Worm (Caenorhabditis elegans): ENCODE results near the gene ctl-2.
A peak's percentile ranks its signal among the peaks of the same experiment; 100 is the strongest.

The ctl-2 gene

ce11 chrII:14349356-14349923 lies 47.6 kb upstream of the ctl-2 start, which contains the start of the genes Y54G11A.17, lin-7 and elof-1:
TSS of gene Y54G11A.17 (minus strand) at chrII:14349406.
TSS of gene lin-7 (minus strand) at chrII:14349406.
TSS of gene elof-1 (plus strand) at chrII:14349738.
- TF ChIP-seq nhr-48 (tag; optimal IDR thresholded peaks at IDR 0.05), result peak; percentile 1
- no peak for TF ChIP-seq Y5F2A.4 (GFP tag; optimal IDR thresholded peaks at IDR 0.05)
- no peak; the same call in 1 of the 2 replicates for TF ChIP-seq madf-9 (GFP tag; conservative IDR thresholded peaks at IDR 0.05)
- peak in 1 of 2 experiments; percentile 58 for TF ChIP-seq mdl-1 (tag; optimal IDR thresholded peaks at IDR 0.05)
- TF ChIP-seq daf-8 (GFP tag; IDR thresholded peaks at IDR 0.05), result no peak
- TF ChIP-seq lin-1 (GFP tag; IDR thresholded peaks at IDR 0.05), result 0 out of 2 replicates have a peak, but pooled peaks have one; percentile 9
- TF ChIP-seq hmg-1.1 (GFP tag; IDR thresholded peaks at IDR 0.05), result peak; percentile 78
- peak; percentile 88 for TF ChIP-seq nhr-11 (tag; optimal IDR thresholded peaks at IDR 0.05)
- TF ChIP-seq unc-39 (tag; optimal IDR thresholded peaks at IDR 0.05), result no peak
- peak; percentile 60 for TF ChIP-seq nhr-28 (tag; optimal IDR thresholded peaks at IDR 0.05)
- peak; percentile 83 for TF ChIP-seq lin-38 (GFP tag; IDR thresholded peaks at IDR 0.05)
- TF ChIP-seq nhr-42 (GFP tag; IDR thresholded peaks at IDR 0.05), result peak; percentile 89
- TF ChIP-seq lin-39 (tag; optimal IDR thresholded peaks at IDR 0.05), result no peak
- TF ChIP-seq T26A8.4 (GFP tag; IDR thresholded peaks at IDR 0.05), result peak; percentile 51; the same call in 1 of the 2 replicates
- peak; percentile 17 for TF ChIP-seq spr-1 (tag; optimal IDR thresholded peaks at IDR 0.05)
- TF ChIP-seq nhr-77 (tag; optimal IDR thresholded peaks at IDR 0.05), result peak; percentile 97
- peak; percentile 90 for TF ChIP-seq mep-1 (tag; optimal IDR thresholded peaks at IDR 0.05)
- TF ChIP-seq hlh-11 (tag; optimal IDR thresholded peaks at IDR 0.05), result peak; percentile 71
- TF ChIP-seq Y105C5A.15 (GFP tag; IDR thresholded peaks at IDR 0.05), result no peak
- peak; percentile 71 for TF ChIP-seq arid-1 (GFP tag; conservative IDR thresholded peaks at IDR 0.05)
- TF ChIP-seq nhr-6 (tag; optimal IDR thresholded peaks at IDR 0.05), result peak; percentile 83
- peak; percentile 56; the same call in 1 of the 2 replicates for TF ChIP-seq dmd-6 (GFP tag; IDR thresholded peaks at IDR 0.05)
- no peak for TF ChIP-seq tag-97 (GFP tag; IDR thresholded peaks at IDR 0.05)
- no peak for TF ChIP-seq skn-1 (tag; optimal IDR thresholded peaks at IDR 0.05)
- TF ChIP-seq R02D3.7 (tag; optimal IDR thresholded peaks at IDR 0.05), result no peak
- no peak for TF ChIP-seq egl-43 (GFP tag; IDR thresholded peaks at IDR 0.05)
- TF ChIP-seq D1046.2 (GFP tag; IDR thresholded peaks at IDR 0.05), result no peak
- TF ChIP-seq snpc-4 (tag; optimal IDR thresholded peaks at IDR 0.05), result no peak
- TF ChIP-seq lin-13 (GFP tag; optimal IDR thresholded peaks at IDR 0.05), result peak; percentile 74
- TF ChIP-seq dve-1 (tag; optimal IDR thresholded peaks at IDR 0.05; ENCODE audit: insufficient read depth), result peak; percentile 87
- peak; percentile 97 to 100 for TF ChIP-seq lsy-2 (tag; optimal IDR thresholded peaks at IDR 0.05)
- TF ChIP-seq unc-130 (GFP tag; optimal IDR thresholded peaks at IDR 0.05), result peak; percentile 73
- TF ChIP-seq lin-15B (tag; optimal IDR thresholded peaks at IDR 0.05), result no peak
- TF ChIP-seq rbr-2 (tag; optimal IDR thresholded peaks at IDR 0.05), result peak; percentile 76
- TF ChIP-seq ceh-44 (GFP tag; IDR thresholded peaks at IDR 0.05), result no peak
- TF ChIP-seq ceh-32 (tag; optimal IDR thresholded peaks at IDR 0.05; ENCODE audit: poor library complexity), result no peak
- peak; percentile 31; the same call in 1 of the 2 replicates for TF ChIP-seq pha-4 (GFP tag; IDR thresholded peaks at IDR 0.05)
- peak; percentile 93 for TF ChIP-seq pha-4 (tag; optimal IDR thresholded peaks at IDR 0.05)
- TF ChIP-seq ztf-7 (tag; optimal IDR thresholded peaks at IDR 0.05), result peak; percentile 74
- no peak for TF ChIP-seq ceh-82 (tag; optimal IDR thresholded peaks at IDR 0.05)
- TF ChIP-seq gei-8 (GFP tag; optimal IDR thresholded peaks at IDR 0.05), result no peak
- TF ChIP-seq nhr-102 (tag; optimal IDR thresholded peaks at IDR 0.05), result peak; percentile 9
- no peak for TF ChIP-seq Y48G9A.11 (GFP tag; IDR thresholded peaks at IDR 0.05)
- no peak for TF ChIP-seq egl-27 (tag; optimal IDR thresholded peaks at IDR 0.05)
- peak; percentile 44 for TF ChIP-seq F37D6.2 (tag; optimal IDR thresholded peaks at IDR 0.05)
- peak; percentile 92 for TF ChIP-seq hlh-30 (tag; optimal IDR thresholded peaks at IDR 0.05; ENCODE audit: insufficient read depth)
- TF ChIP-seq dmd-9 (GFP tag; IDR thresholded peaks at IDR 0.05), result no peak
- no peak for TF ChIP-seq ceh-62 (tag; optimal IDR thresholded peaks at IDR 0.05)
- TF ChIP-seq aha-1 (tag), result peak; percentile 88
- peak; percentile 68 for TF ChIP-seq zfp-2 (tag; optimal IDR thresholded peaks at IDR 0.05)
- TF ChIP-seq attf-4 (tag; optimal IDR thresholded peaks at IDR 0.05), result no peak
- no peak for TF ChIP-seq jun-1 (tag; optimal IDR thresholded peaks at IDR 0.05)

Measured in whole organism, L4 larva.